Worm (Caenorhabditis elegans) whole organism, L3 larva: ENCODE measurements around the gene srh-78.

Experiments used
- aly-2 ChIP-seq: fragments of 150-350 bp; optimal IDR thresholded peaks from 2 replicates; lab custom pipeline; 2014; ENCODE audit warnings: missing biosample characterization, missing genetic modification characterization
- nhr-11 ChIP-seq: fragments of 150-350 bp; optimal IDR thresholded peaks from 2 replicates; lab custom pipeline; 2014; ENCODE audit warnings: missing biosample characterization, missing genetic modification characterization

DNA sequence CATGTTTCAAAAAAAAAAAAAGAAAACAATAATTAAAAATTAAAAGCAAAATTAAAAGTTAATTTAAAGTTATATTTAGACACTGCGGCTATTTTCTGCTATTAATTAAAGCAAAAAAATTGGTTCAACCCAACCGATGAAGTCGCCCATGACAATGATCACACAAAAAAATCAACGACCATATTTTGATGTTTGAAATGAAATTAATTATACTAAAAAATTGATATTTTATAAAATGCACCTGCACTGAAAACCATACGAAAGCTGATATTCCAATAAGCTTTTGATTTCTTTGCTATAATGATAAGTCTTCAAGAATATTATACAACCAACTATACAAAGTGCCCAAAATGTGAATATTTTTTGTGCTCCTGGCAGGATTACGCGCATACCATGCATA is 2.7 kb downstream of the srh-78 start, which contains the start of gene srh-80:
- TF ChIP-seq nhr-11 (tag; lab: Kevin White, UChicago), result no peak
- TF ChIP-seq aly-2, result no peak
